Worm (Caenorhabditis elegans): Measurements from ENCODE around the gene sbp-1.
A peak's percentile ranks its signal among the peaks of the same experiment; 100 is the strongest.

sbp-1 gene

ce11 chrIII:11424815-11425214 lies 17.6 kb downstream of the sbp-1 start:
- TF ChIP-seq hlh-4 (tag; optimal IDR thresholded peaks at IDR 0.05) (no peak), mdl-1 (tag; optimal IDR thresholded peaks at IDR 0.05) (no peak), lin-14 (GFP tag; optimal IDR thresholded peaks at IDR 0.05) (no peak), nhr-76 (tag; optimal IDR thresholded peaks at IDR 0.05) (no peak), jun-1 (tag; optimal IDR thresholded peaks at IDR 0.05) (no peak), unc-86 (tag; optimal IDR thresholded peaks at IDR 0.05) (no peak)

DNA sequence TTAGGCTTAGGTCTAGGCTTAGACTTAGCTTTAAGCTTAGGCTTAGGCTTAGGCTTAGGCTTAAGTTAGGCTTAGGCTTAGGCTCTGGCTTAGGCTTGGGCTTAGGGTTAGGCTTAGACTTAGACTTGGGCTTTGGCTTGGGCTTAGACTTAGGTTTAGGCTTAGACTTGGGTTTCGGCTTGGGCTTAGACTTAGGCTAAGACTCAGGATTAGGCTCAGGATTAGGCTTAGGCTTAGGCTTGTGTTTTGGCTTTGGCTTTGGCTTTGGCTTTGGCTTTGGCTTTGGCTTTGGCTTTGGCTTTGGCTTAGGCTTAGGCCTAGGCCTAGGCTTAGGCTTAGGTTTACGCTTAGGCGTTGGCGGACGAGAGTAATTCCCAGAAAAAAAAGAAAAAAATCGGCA lies 22.8 kb downstream of the sbp-1 start:
- TF ChIP-seq fkh-10 (GFP tag; optimal IDR thresholded peaks at IDR 0.05) (no peak), ceh-88 (GFP tag; IDR thresholded peaks at IDR 0.05) (no peak)

- TF ChIP-seq ceh-82 (tag; optimal IDR thresholded peaks at IDR 0.05) (no peak), skn-1 (tag; optimal IDR thresholded peaks at IDR 0.05) (no peak), isw-1 (GFP tag; IDR thresholded peaks at IDR 0.05) (no peak), snpc-4 (tag; optimal IDR thresholded peaks at IDR 0.05) (no peak), ces-1 (GFP tag; optimal IDR thresholded peaks at IDR 0.05) (no peak), unc-86 (tag; optimal IDR thresholded peaks at IDR 0.05) (no peak), nhr-11 (tag; optimal IDR thresholded peaks at IDR 0.05) (no peak), nhr-20 (tag; optimal IDR thresholded peaks at IDR 0.05) (no peak), mef-2 (tag; optimal IDR thresholded peaks at IDR 0.05) (no peak), mep-1 (tag; optimal IDR thresholded peaks at IDR 0.05) (no peak), pqm-1 (tag; optimal IDR thresholded peaks at IDR 0.05) (no peak), rnt-1 (tag; optimal IDR thresholded peaks at IDR 0.05) (no peak)
Measured at ce11 chrIII:11410378-11410777, 32.0 kb downstream of the sbp-1 start, which contains the start of gene twk-31. Gene twk-31, plus strand, starts transcription at chrIII:11410678.

ce11 chrIII:11405049-11405448 lies 37.3 kb downstream of the sbp-1 start, which contains the start of gene Y47D3B.4:
Gene Y47D3B.4, plus strand, starts transcription at chrIII:11405349.
- TF ChIP-seq blmp-1 (tag; optimal IDR thresholded peaks at IDR 0.05) (peak; percentile 19), efl-1 (optimal IDR thresholded peaks at IDR 0.05) (no peak), efl-1 (GFP tag; optimal IDR thresholded peaks at IDR 0.05 in 1 of 2) (peak in 1 of 2 experiments; percentile 55), ets-5 (GFP tag; IDR thresholded peaks at IDR 0.05) (no peak)

DNA sequence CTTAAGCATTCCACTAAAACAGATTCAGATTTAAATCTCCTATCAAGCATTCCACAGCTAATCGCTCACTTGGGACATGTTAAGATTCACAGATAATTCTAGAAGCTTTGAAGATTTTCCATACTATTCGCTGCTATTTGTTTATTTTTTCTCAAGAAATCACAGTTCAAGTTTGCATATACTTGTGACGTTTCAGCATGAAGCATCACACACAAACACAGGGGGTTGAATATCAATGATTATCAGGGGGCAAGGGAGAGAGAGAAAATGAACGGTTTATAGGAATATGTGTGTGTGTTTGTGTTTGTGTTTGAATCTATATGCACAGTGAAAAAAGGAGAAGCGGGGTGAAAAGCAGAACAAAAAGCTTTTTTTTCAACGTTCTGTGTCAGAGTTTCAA lies 39.6 kb downstream of the sbp-1 start, which contains the start of gene Y47D3B.12:
Gene Y47D3B.12, plus strand, starts transcription at position 301 of the 400 bp plus-strand sequence.
- TF ChIP-seq ceh-90 (tag; optimal IDR thresholded peaks at IDR 0.05) (no peak), snpc-4 (tag; optimal IDR thresholded peaks at IDR 0.05) (no peak), pax-3 (tag; optimal IDR thresholded peaks at IDR 0.05) (no peak), hlh-17 (GFP tag; optimal IDR thresholded peaks at IDR 0.05; ENCODE audit: borderline replicate concordance) (no peak), mab-9 (GFP tag; IDR thresholded peaks at IDR 0.05) (no peak), sup-37 (GFP tag; optimal IDR thresholded peaks at IDR 0.05) (no peak), C16A3.4 (tag; optimal IDR thresholded peaks at IDR 0.05) (no peak), nhr-28 (tag; optimal IDR thresholded peaks at IDR 0.05) (no peak), elt-2 (tag; optimal IDR thresholded peaks at IDR 0.05) (no peak), efl-1 (optimal IDR thresholded peaks at IDR 0.05) (no peak), efl-1 (GFP tag; optimal IDR thresholded peaks at IDR 0.05 in 1 of 2) (no peak), mdl-1 (tag; optimal IDR thresholded peaks at IDR 0.05) (no peak), vab-15 (tag; optimal IDR thresholded peaks at IDR 0.05) (no peak), aha-1 (tag; optimal IDR thresholded peaks at IDR 0.05) (no peak)

ce11 chrIII:11397499-11397898 lies 44.9 kb downstream of the sbp-1 start, which contains the start of gene Y47D3B.3:
Gene Y47D3B.3, plus strand, starts transcription at chrIII:11397799.
- TF ChIP-seq blmp-1 (tag; optimal IDR thresholded peaks at IDR 0.05) (peak; percentile 34), nhr-20 (tag; optimal IDR thresholded peaks at IDR 0.05) (no peak), unc-30 (tag; optimal IDR thresholded peaks at IDR 0.05) (no peak), nhr-84 (tag; optimal IDR thresholded peaks at IDR 0.05) (no peak), skn-1 (tag; optimal IDR thresholded peaks at IDR 0.05) (no peak)
